Worm (Caenorhabditis elegans) whole organism, L4 larva: ENCODE data around the gene scl-6.

Source experiments
- F26F4.8 ChIP-seq: fragments of 200-800 bp; sonication (Bioruptor generic); conservative IDR thresholded peaks from 2 replicates; pipeline ENCODE4 v1.3.6; 2022; ENCODE audit warnings: missing genetic modification characterization, missing compliant biosample characterization
- Y48G9A.11 ChIP-seq: fragments of 200-800 bp; sonication (Bioruptor generic); IDR thresholded peaks from 2 replicates; pipeline ENCODE4 v1.3.6; 2022; ENCODE audit warnings: missing genetic modification reagents, missing genetic modification characterization, missing compliant biosample characterization
- arid-1 ChIP-seq: fragments of 200-800 bp; sonication (Bioruptor generic); conservative IDR thresholded peaks from 2 replicates; pipeline ENCODE4 v1.3.6; 2022; ENCODE audit warnings: missing genetic modification reagents, missing genetic modification characterization, missing compliant biosample characterization
- ceh-32 ChIP-seq: sonication (generic microtip); optimal IDR thresholded peaks from 2 replicates; lab custom pipeline; 2016; ENCODE audit warnings: mild to moderate bottlenecking, missing genetic modification characterization, missing compliant biosample characterization; ENCODE audit not compliant: poor library complexity
- ceh-82 ChIP-seq: sonication (generic microtip); optimal IDR thresholded peaks from 2 replicates; lab custom pipeline; 2017; ENCODE audit warnings: missing biosample characterization, missing genetic modification characterization
- daf-19 ChIP-seq: fragments of 200-800 bp; sonication (Bioruptor generic); conservative IDR thresholded peaks from 2 replicates; pipeline ENCODE4 v1.3.6; 2022; ENCODE audit warnings: missing genetic modification characterization, missing compliant biosample characterization
- daf-8 ChIP-seq: fragments of 200-800 bp; sonication (Bioruptor generic); IDR thresholded peaks from 2 replicates; pipeline ENCODE4 v1.3.6; 2022; ENCODE audit warnings: missing genetic modification characterization, missing compliant biosample characterization
- dmd-6 ChIP-seq: fragments of 200-800 bp; sonication (Bioruptor generic); IDR thresholded peaks from 2 replicates; pipeline ENCODE4 v1.3.6; 2022; ENCODE audit warnings: missing genetic modification reagents, missing genetic modification characterization, missing compliant biosample characterization
- duxl-1 ChIP-seq: sonication (generic microtip); optimal IDR thresholded peaks from 2 replicates; lab custom pipeline; 2016; ENCODE audit warnings: mild to moderate bottlenecking, missing genetic modification characterization, moderate library complexity, missing compliant biosample characterization; ENCODE audit not compliant: poor library complexity
- dve-1 ChIP-seq: sonication (generic microtip); optimal IDR thresholded peaks from 2 replicates; lab custom pipeline; 2017; ENCODE audit warnings: antibody characterized with exemption, mild to moderate bottlenecking, missing genetic modification characterization, missing compliant biosample characterization; ENCODE audit not compliant: insufficient read depth
- gei-8 ChIP-seq: fragments of 200-800 bp; sonication (Bioruptor generic); optimal IDR thresholded peaks from 2 replicates; lab custom pipeline; 2018; ENCODE audit warnings: mild to moderate bottlenecking, missing genetic modification characterization, missing compliant biosample characterization
- hlh-11 ChIP-seq: fragments of 200-800 bp; sonication (Bioruptor generic); optimal IDR thresholded peaks from 2 replicates; lab custom pipeline; 2018; ENCODE audit warnings: mild to moderate bottlenecking, missing genetic modification characterization, missing compliant biosample characterization
- lim-7 ChIP-seq: fragments of 200-800 bp; sonication (Bioruptor generic); IDR thresholded peaks from 2 replicates; pipeline ENCODE4 v1.3.6; 2022; ENCODE audit warnings: missing genetic modification characterization, missing compliant biosample characterization
- lsy-2 ChIP-seq, 2 experiments: fragments of 150-350 bp in 1 of 2; sonication (generic microtip) in 1 of 2; optimal IDR thresholded peaks; 2 replicates each; lab custom pipeline; 2014 to 2017; ENCODE audit warnings: missing biosample characterization in 2 of 2, missing genetic modification characterization in 2 of 2
- mdt-29 ChIP-seq: fragments of 200-800 bp; sonication (Bioruptor generic); IDR thresholded peaks from 2 replicates; pipeline ENCODE4 v1.3.6; 2022; ENCODE audit warnings: missing genetic modification reagents, missing genetic modification characterization, missing compliant biosample characterization
- mep-1 ChIP-seq: fragments of 150-350 bp; sonication (generic microtip); optimal IDR thresholded peaks from 3 replicates; lab custom pipeline; 2014; ENCODE audit warnings: missing biosample characterization, missing genetic modification characterization
- mes-2 ChIP-seq: sonication (generic microtip); optimal IDR thresholded peaks from 2 replicates; lab custom pipeline; 2016; ENCODE audit warnings: missing genotype, mild to moderate bottlenecking, missing genetic modification characterization, missing compliant biosample characterization; ENCODE audit not compliant: poor library complexity, severe bottlenecking
- nhr-102 ChIP-seq: sonication (generic microtip); optimal IDR thresholded peaks from 2 replicates; lab custom pipeline; 2016; ENCODE audit warnings: mild to moderate bottlenecking, missing genetic modification characterization, moderate library complexity, missing compliant biosample characterization
- nhr-111 ChIP-seq: fragments of 200-800 bp; sonication (Bioruptor generic); optimal IDR thresholded peaks from 2 replicates; lab custom pipeline; 2018; ENCODE audit warnings: mild to moderate bottlenecking, missing genetic modification characterization, missing compliant biosample characterization
- nhr-28 ChIP-seq: fragments of 150-350 bp; optimal IDR thresholded peaks from 2 replicates; lab custom pipeline; 2014; ENCODE audit warnings: missing biosample characterization, missing genetic modification characterization
- nhr-48 ChIP-seq: sonication (generic microtip); optimal IDR thresholded peaks from 2 replicates; lab custom pipeline; 2016; ENCODE audit warnings: mild to moderate bottlenecking, missing genetic modification characterization, missing compliant biosample characterization
- nhr-77 ChIP-seq: fragments of 150-350 bp; optimal IDR thresholded peaks from 2 replicates; lab custom pipeline; 2014; ENCODE audit warnings: missing biosample characterization, missing genetic modification characterization
- set-16 ChIP-seq: fragments of 200-800 bp; sonication (Bioruptor generic); IDR thresholded peaks from 2 replicates; pipeline ENCODE4 v1.3.6; 2022; ENCODE audit warnings: missing genetic modification reagents, missing genetic modification characterization, missing compliant biosample characterization
- skn-1 ChIP-seq: fragments of 150-350 bp; optimal IDR thresholded peaks from 2 replicates; lab custom pipeline; 2014; ENCODE audit warnings: missing biosample characterization, missing genetic modification characterization
- spr-3 ChIP-seq: fragments of 200-800 bp; sonication (Bioruptor generic); optimal IDR thresholded peaks from 2 replicates; lab custom pipeline; 2018; ENCODE audit warnings: mild to moderate bottlenecking, missing genetic modification characterization, missing compliant biosample characterization
- unc-130 ChIP-seq: sonication (generic microtip); optimal IDR thresholded peaks from 2 replicates; lab custom pipeline; 2016; ENCODE audit warnings: missing genetic modification reagents, missing genetic modification characterization, missing compliant biosample characterization
- unc-39 ChIP-seq: sonication (generic microtip); optimal IDR thresholded peaks from 2 replicates; lab custom pipeline; 2017; ENCODE audit warnings: missing biosample characterization, missing genetic modification characterization
- unc-62 ChIP-seq, 3 experiments: fragments of 150-350 bp in 1 of 3; sonication (generic microtip); optimal IDR thresholded peaks in 2 of 3; peaks in 1 of 3; 1 replicate in 1 of 3; 2 replicates in 2 of 3; lab custom pipeline; 2014 to 2017; ENCODE audit warnings: missing biosample characterization in 3 of 3, missing genetic modification characterization in 3 of 3, missing genetic modification reagents in 3 of 3, missing genotype in 1 of 3
- zfp-2 ChIP-seq: sonication (generic microtip); optimal IDR thresholded peaks from 2 replicates; lab custom pipeline; 2016; ENCODE audit warnings: mild to moderate bottlenecking, missing genetic modification characterization, missing compliant biosample characterization

Gene scl-6

ce11 chrIV:13112982-13113381 is 44.4 kb downstream of the scl-6 start, which contains the start of gene best-2:
Gene best-2, minus strand, starts transcription at chrIV:13113082.
- TF ChIP-seq arid-1 (no peak), unc-130 (GFP tag; lab: Kevin White, UChicago) (no peak), Y48G9A.11 (GFP tag; lab: Robert Waterston, UW) (no peak), hlh-11 (tag; lab: Kevin White, UChicago) (no peak), set-16 (GFP tag; lab: Robert Waterston, UW) (no peak), F26F4.8 (GFP tag; lab: Robert Waterston, UW) (no peak), duxl-1 (no peak), nhr-102 (tag; lab: Kevin White, UChicago) (no peak), dmd-6 (GFP tag; lab: Robert Waterston, UW) (no peak), ceh-32 (tag; lab: Kevin White, UChicago) (no peak), daf-8 (GFP tag; lab: Robert Waterston, UW) (no peak), mep-1 (no peak), nhr-111 (no peak), daf-19 (GFP tag; lab: Robert Waterston, UW) (no peak), unc-39 (no peak), lim-7 (GFP tag; lab: Robert Waterston, UW) (no peak)
- TF ChIP-seq, all 104 proteins: peak for 0

- no peak for TF ChIP-seq spr-3 (GFP tag; lab: Kevin White, UChicago)
- TF ChIP-seq ceh-32 (tag; lab: Kevin White, UChicago), result no peak
- TF ChIP-seq mes-2 (tag; lab: Kevin White, UChicago), result no peak
- TF ChIP-seq zfp-2 (tag; lab: Kevin White, UChicago), result no peak
- TF ChIP-seq arid-1, result no peak
- no peak for TF ChIP-seq gei-8
- no peak for TF ChIP-seq nhr-48 (tag; lab: Kevin White, UChicago)
- TF ChIP-seq nhr-28 (tag; lab: Kevin White, UChicago), result no peak
- TF ChIP-seq skn-1 (tag; lab: Kevin White, UChicago), result no peak
- TF ChIP-seq nhr-77 (tag; lab: Kevin White, UChicago), result no peak
- no peak for TF ChIP-seq mdt-29 (GFP tag; lab: Robert Waterston, UW)
- no peak for TF ChIP-seq lsy-2 (tag; optimal IDR thresholded peaks at IDR 0.05; lab: Kevin White, UChicago)
- no peak for TF ChIP-seq ceh-82 (tag; lab: Kevin White, UChicago)
Observed at ce11 chrIV:13116679-13117078, 48.1 kb downstream of the scl-6 start.

- TF ChIP-seq lsy-2 (tag; optimal IDR thresholded peaks at IDR 0.05; lab: Kevin White, UChicago) (peak in 1 of 2 experiments; percentile 6), unc-62 (GFP tag; optimal IDR thresholded peaks at IDR 0.05 in 1 of 2; lab: Kevin White, UChicago) (peak in 1 of 2 experiments; percentile 49), unc-62 (tag; optimal IDR thresholded peaks at IDR 0.05; lab: Kevin White, UChicago) (no peak), dve-1 (no peak)
Observed at ce11 chrIV:13118794-13119193, 50.2 kb downstream of the scl-6 start, which contains the start of gene unc-30. Gene unc-30, plus strand, starts transcription at chrIV:13118977.
